Fruit fly (Drosophila melanogaster): ENCODE measurements around the gene CG2082.
A peak's percentile ranks its signal among the peaks of the same experiment; 100 is the strongest.

The CG2082 gene

dm6 chr3R:5778731-5779593, 1.9 kb downstream of the CG2082 start, which contains the start of gene jagn (continued):
- peak; percentile 41 for TF ChIP-seq Nf-YB (GFP tag; optimal IDR thresholded peaks at IDR 0.05)
- TF ChIP-seq pum (GFP tag; optimal IDR thresholded peaks at IDR 0.05) = peak; percentile 48
- no peak for TF ChIP-seq CG3726 (GFP tag; IDR thresholded peaks at IDR 0.05)
- TF ChIP-seq salm (tag; optimal IDR thresholded peaks at IDR 0.05) = no peak
- TF ChIP-seq chm (GFP tag; IDR thresholded peaks at IDR 0.05) = peak; percentile 71
- peak; percentile 35 to 69 for TF ChIP-seq Hr51 (GFP tag; optimal IDR thresholded peaks at IDR 0.05)
- TF ChIP-seq z (GFP tag; IDR thresholded peaks at IDR 0.05) = no peak
- peak; percentile 13 for TF ChIP-seq CG12071 (GFP tag; optimal IDR thresholded peaks at IDR 0.05)
- TF ChIP-seq peb (GFP tag; IDR thresholded peaks at IDR 0.05) = no peak
- no peak for TF ChIP-seq CG10147 (GFP tag; optimal IDR thresholded peaks at IDR 0.05)
- no peak for TF ChIP-seq wdn (GFP tag; IDR thresholded peaks at IDR 0.05)
- peak; percentile 60 for TF ChIP-seq CG9876 (GFP tag; optimal IDR thresholded peaks at IDR 0.05)
- TF ChIP-seq CG4730 (GFP tag; IDR thresholded peaks at IDR 0.05) = 0 out of 2 replicates have a peak, but pooled peaks have one; percentile 28
- TF ChIP-seq run (tag; optimal IDR thresholded peaks at IDR 0.05) = no peak
- no peak for TF ChIP-seq ftz-f1 (GFP tag; optimal IDR thresholded peaks at IDR 0.05)
- peak; percentile 99 for TF ChIP-seq CG14860 (GFP tag; IDR thresholded peaks at IDR 0.05; ENCODE audit: partially characterized antibody)
- TF ChIP-seq danr (GFP tag; IDR thresholded peaks at IDR 0.05) = no peak
- peak; percentile 25 for TF ChIP-seq hkb (optimal IDR thresholded peaks at IDR 0.05)
- peak; percentile 52; the same call in 1 of the 2 replicates for TF ChIP-seq hkb (GFP tag; IDR thresholded peaks at IDR 0.05)
- TF ChIP-seq CG9609 (GFP tag; optimal IDR thresholded peaks at IDR 0.05) = peak; percentile 63
- peak; percentile 100 for TF ChIP-seq Opbp (GFP tag; IDR thresholded peaks at IDR 0.05; ENCODE audit: partially characterized antibody)
- peak; percentile 18 for TF ChIP-seq fd3F (GFP tag; optimal IDR thresholded peaks at IDR 0.05)
- TF ChIP-seq Rfx (GFP tag; IDR thresholded peaks at IDR 0.05) = peak; percentile 90
- peak; percentile 59 for TF ChIP-seq CG1233 (GFP tag; optimal IDR thresholded peaks at IDR 0.05)
- TF ChIP-seq BtbVII (GFP tag; optimal IDR thresholded peaks at IDR 0.05) = no peak
- peak; percentile 6 for TF ChIP-seq CG7928 (GFP tag; optimal IDR thresholded peaks at IDR 0.05)
- TF ChIP-seq Awh (GFP tag; IDR thresholded peaks at IDR 0.05) = 0 out of 2 replicates have a peak, but pooled peaks have one; percentile 29
- peak; percentile 82 for TF ChIP-seq ci (GFP tag; IDR thresholded peaks at IDR 0.05)
- peak; percentile 44 for TF ChIP-seq tap (tag; optimal IDR thresholded peaks at IDR 0.05)
- TF ChIP-seq Doc2 (GFP tag; IDR thresholded peaks at IDR 0.05) = no peak
- peak; percentile 26 for TF ChIP-seq CG10209 (GFP tag; optimal IDR thresholded peaks at IDR 0.05)
- peak; percentile 99 for TF ChIP-seq sna (GFP tag; IDR thresholded peaks at IDR 0.05; ENCODE audit: partially characterized antibody)
- 0 out of 2 replicates have a peak, but pooled peaks have one; percentile 29 for TF ChIP-seq Nf-YA (GFP tag; IDR thresholded peaks at IDR 0.05)
- TF ChIP-seq CG6791 (GFP tag; IDR thresholded peaks at IDR 0.05; ENCODE audit: partially characterized antibody) = peak; percentile 100
- TF ChIP-seq vnd (GFP tag; IDR thresholded peaks at IDR 0.05; ENCODE audit: partially characterized antibody) = peak; percentile 100
- TF ChIP-seq CG14710 (tag; optimal IDR thresholded peaks at IDR 0.05) = peak; percentile 82
- TF ChIP-seq E2f1 (GFP tag; IDR thresholded peaks at IDR 0.05) = peak; percentile 58
- peak; percentile 50; the same call in 1 of the 2 replicates for TF ChIP-seq Ada2b (GFP tag; IDR thresholded peaks at IDR 0.05)
- peak; percentile 65 for TF ChIP-seq MTF-1 (GFP tag; optimal IDR thresholded peaks at IDR 0.05; ENCODE audit: borderline replicate concordance)
- peak; percentile 55 for TF ChIP-seq dm (GFP tag; optimal IDR thresholded peaks at IDR 0.05)
- peak; percentile 36 for TF ChIP-seq CG4854 (GFP tag; optimal IDR thresholded peaks at IDR 0.05)
- TF ChIP-seq ara (GFP tag; IDR thresholded peaks at IDR 0.05) = peak; percentile 44; the same call in 1 of the 2 replicates
- TF ChIP-seq CG18011 (GFP tag; optimal IDR thresholded peaks at IDR 0.05) = peak; percentile 23
- no peak for TF ChIP-seq CkIIα-i1 (GFP tag; IDR thresholded peaks at IDR 0.05)
- TF ChIP-seq gcm (GFP tag; optimal IDR thresholded peaks at IDR 0.05) = no peak
- TF ChIP-seq CG9797 (GFP tag; optimal IDR thresholded peaks at IDR 0.05) = peak; percentile 48
- TF ChIP-seq CG14965 (GFP tag; optimal IDR thresholded peaks at IDR 0.05; ENCODE audit: borderline replicate concordance) = no peak
- TF ChIP-seq sug (tag; optimal IDR thresholded peaks at IDR 0.05) = peak; percentile 54

Data from whole organism, embryonic.